Fruit fly (Drosophila melanogaster): Measurements from ENCODE around the gene Helz.

dm6 chr3L:14784949-14785408 is 4.8 kb upstream of the Helz start:
- TF ChIP-seq CG13204 (GFP tag; optimal IDR thresholded peaks at IDR 0.05) (no peak), fd96Ca (GFP tag; IDR thresholded peaks at IDR 0.05) (no peak)

All from whole organism, pupa.